Fruit fly (Drosophila melanogaster) ovary, adult (tissue): ENCODE measurements around the gene robl37BC.

ENCODE experiments used
- CG17801 ChIP-seq: fragments of 200-800 bp; optimal IDR thresholded peaks from 2 replicates; lab custom pipeline; 2019; ENCODE audit warnings: missing biosample characterization, mild to moderate bottlenecking, missing genetic modification characterization, moderate library complexity; ENCODE audit not compliant: partially characterized antibody

Gene robl37BC

dm6 chr2L:18985201-18986124 lies 25.2 kb upstream of the robl37BC start:
- no peak for TF ChIP-seq CG17801 (GFP tag; lab: Kevin White, UChicago)

- no peak for TF ChIP-seq CG17801 (GFP tag; lab: Kevin White, UChicago)
Measured at dm6 chr2L:18986125-18986498, 24.6 kb upstream of the robl37BC start.

DNA sequence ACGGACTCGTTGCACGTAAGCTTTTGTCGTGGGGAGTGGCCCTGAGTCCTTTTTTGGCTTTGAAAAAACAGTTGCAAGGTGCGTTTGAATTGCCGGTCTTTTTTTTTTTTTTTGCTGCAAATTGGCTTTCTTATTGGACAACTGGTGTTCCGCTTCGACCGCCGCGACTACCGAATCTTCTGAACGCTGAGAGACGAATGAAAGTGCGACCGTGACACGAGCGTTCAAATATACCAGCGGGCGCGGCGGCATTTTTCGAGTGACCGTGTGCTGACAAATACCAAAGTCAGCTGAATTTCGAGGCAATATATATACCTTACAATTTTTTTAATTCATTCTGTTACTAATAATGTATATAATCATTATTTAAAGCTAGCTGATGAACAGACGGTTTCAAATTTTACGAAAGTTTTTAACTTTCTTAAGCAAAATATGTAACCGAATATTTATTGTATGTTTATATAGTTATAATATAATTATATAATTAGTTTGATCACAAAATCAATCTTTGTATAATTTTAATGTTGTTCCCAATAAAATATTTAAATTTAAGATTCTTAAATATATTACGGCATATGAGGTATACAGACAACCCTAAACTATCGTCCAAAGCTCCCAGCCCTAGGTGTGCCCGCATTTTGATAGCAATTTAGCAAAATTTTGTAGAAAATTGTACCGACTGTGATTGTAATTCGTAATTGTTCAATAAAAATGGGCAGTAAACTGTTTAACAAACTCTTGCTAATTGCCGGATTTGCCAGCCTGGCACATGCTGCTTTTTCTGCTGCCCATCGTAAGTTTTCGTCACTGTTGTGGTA lies 23.4 kb upstream of the robl37BC start, which contains the start of the genes Swip-1 and EMC5:
TSS of gene Swip-1 (minus strand) at position 203 of the 818 bp plus-strand sequence.
TSS of gene EMC5 (plus strand) at position 630 of the 818 bp plus-strand sequence.
- peak; percentile 43 for TF ChIP-seq CG17801 (GFP tag; lab: Kevin White, UChicago)

- TF ChIP-seq CG17801 (GFP tag; lab: Kevin White, UChicago): no peak
Measured at dm6 chr2L:18990133-18990532, 20.5 kb upstream of the robl37BC start, which contains the start of gene CG15170. Gene CG15170, minus strand, starts transcription at chr2L:18990233.

- no peak for TF ChIP-seq CG17801 (GFP tag; lab: Kevin White, UChicago)
Measured at dm6 chr2L:18990720-18991119, 19.9 kb upstream of the robl37BC start, which contains the start of gene CG15169. Gene CG15169, plus strand, starts transcription at chr2L:18991020.

DNA sequence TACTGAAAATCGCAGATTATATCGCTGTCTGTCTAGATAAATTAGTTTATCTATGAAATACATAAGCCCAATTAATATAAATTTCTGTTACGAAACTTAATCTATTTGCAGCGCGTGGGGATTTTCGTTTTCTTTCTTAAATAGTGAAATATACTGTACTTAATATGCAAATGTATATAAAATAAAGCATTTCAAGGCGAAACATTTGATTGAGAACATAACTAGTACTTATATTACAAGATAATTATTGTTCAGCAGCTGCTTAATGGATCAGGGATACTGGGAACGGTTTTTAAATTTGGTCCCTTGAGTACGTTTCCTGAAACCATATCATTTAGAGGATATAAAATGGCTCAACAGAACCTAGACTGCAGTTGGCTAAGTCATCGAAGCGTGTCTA lies 18.5 kb upstream of the robl37BC start, which contains the start of gene CG46465:
TSS of gene CG46465 (plus strand) at position 301 of the 400 bp plus-strand sequence.
- TF ChIP-seq CG17801 (GFP tag; lab: Kevin White, UChicago): no peak

DNA sequence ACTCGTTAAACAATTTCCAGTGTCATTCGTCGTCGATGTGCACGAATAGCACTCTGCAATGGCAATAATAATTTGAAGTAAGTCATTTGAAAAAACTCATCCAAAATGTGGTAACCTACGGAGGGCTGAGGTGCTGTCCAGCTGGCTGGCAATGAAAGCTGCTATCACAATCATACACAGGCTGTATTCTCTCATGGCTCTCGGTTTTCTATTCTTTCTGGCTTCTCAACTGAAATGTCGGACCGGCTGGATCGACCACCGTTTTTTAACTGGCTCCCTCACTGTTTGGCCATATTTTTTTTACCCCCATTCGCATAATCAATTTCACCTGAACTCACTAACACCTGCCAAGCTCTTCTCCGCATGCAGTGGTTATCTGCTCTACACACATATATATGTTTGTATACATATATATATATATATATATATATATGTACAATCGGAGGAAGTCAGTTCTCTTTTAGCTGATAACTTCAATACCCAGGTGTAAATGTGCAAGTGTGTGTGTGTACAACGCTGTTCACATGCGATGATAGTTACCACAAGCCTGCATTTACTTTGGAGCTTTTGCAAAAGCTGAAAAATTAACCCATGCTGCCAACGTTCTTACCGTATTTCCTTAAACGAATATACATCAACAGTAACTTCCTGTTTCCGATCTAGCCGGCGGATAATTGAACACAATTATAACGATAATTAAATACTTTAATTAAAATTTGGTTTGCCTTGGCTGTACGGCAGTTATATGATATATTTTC lies 14.8 kb upstream of the robl37BC start, which contains the start of gene CG10650:
TSS of gene CG10650 (minus strand) at position 275 of the 758 bp plus-strand sequence.
- TF ChIP-seq CG17801 (GFP tag; lab: Kevin White, UChicago): no peak

DNA sequence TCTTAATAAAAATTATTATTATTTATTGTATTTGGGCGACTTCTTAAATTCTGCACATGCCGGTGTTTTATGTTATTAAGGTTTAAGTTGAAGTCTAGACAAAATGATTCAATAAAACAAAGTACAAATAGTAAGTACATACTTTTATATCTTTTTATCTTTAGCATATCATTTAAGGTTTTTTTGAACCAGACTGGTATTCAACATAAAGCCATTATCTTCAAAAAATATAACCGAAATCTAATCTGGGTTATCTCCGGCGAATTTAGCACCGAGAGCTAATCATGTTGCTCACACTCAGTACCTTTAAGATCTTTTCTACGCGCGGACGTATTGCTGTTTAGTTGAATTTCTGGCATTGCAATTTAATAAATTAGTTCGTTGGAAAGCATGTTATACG lies 13.5 kb upstream of the robl37BC start, which contains the start of gene CG31792:
TSS of gene CG31792 (plus strand) at position 301 of the 400 bp plus-strand sequence.
- no peak for TF ChIP-seq CG17801 (GFP tag; lab: Kevin White, UChicago)

DNA sequence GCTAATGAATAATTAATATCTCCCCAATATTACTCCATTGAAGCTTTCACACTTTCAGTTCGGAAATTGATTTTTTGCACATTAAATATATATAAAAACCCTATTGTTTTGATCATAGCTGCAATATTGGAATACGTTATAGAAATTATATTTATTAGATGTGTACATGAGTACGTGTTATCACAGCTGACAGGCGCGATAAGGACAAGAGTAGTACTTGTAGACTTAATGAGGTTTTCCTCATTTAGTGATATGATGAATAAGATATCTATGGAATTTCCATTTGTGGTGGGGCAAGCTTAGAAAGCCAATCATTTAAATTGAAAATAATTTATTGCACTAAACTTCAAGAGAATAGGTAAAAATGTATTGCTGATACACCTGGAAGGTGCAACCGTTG lies 8.2 kb upstream of the robl37BC start:
- no peak for TF ChIP-seq CG17801 (GFP tag; lab: Kevin White, UChicago)

- peak; percentile 73 for TF ChIP-seq CG17801 (GFP tag; lab: Kevin White, UChicago)
Measured at dm6 chr2L:19002959-19003371, 7.7 kb upstream of the robl37BC start, which contains the start of gene CG31793. Gene CG31793, plus strand, starts transcription at chr2L:19003367.

DNA sequence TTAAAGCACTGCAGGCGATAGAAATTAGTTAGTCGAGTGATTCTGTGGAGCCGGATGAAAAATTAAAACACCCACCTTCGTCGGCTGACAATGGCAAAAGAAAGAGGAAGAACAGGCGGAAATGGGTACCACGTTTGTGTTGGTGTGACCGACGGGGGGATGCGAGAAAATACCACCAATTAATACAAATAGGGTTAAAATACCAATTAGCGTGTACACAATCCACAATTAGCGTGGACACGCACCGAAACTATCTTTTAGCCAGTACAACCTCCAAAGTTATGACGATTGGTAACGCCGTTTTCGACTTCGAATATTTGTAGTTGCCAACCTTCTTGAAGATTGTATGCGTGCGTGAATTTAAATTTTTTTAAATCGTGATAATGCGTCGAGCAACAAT lies 1.5 kb upstream of the robl37BC start, which contains the start of gene RpL30:
TSS of gene RpL30 (minus strand) at position 177 of the 400 bp plus-strand sequence.
- TF ChIP-seq CG17801 (GFP tag; lab: Kevin White, UChicago): peak; percentile 85

dm6 chr2L:19010037-19010436 lies 629 bp upstream of the robl37BC start:
- TF ChIP-seq CG17801 (GFP tag; lab: Kevin White, UChicago): no peak

DNA sequence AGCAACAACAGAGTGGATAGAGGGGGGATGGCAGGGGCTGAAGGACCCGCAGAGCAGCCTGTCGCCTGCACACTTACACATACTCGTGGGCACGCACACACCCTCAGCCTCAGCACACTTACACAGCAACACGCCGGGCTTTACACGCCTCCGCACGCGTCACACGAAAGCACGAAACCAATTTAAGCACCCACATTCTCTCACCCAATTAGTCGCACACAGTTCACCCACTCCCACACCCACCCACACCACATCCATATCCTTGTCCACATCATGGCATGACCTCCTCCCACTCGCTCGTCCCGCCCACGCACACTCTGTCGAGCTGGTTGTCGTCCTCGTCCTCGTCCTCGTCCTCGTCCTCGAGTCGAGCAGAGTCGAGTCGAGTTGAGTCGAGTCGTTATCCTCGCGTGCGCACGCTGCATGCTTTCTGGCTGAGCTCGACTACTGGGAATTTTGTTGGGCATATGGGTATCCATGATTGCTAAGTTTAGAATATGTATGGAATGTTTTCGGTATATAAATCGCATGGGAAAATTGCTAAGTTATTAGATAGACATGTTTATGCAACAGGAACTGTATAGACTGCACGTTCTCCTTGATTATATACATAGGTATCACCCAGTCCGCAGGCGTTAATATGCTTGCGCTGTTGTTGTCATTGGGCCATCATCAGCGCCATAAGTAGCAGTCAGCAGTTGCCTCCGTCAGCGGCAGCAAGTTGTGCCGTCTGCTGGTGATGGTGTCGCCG lies 1.4 kb downstream of the robl37BC start:
- no peak for TF ChIP-seq CG17801 (GFP tag; lab: Kevin White, UChicago)
